Fruit fly (Drosophila melanogaster) whole organism, embryonic: ENCODE results near the gene CG42305.
A peak's percentile ranks its signal among the peaks of the same experiment; 100 is the strongest.

ENCODE experiments used
- Bgb ChIP-seq: fragments of 200-800 bp; sonication (Bioruptor generic); IDR thresholded peaks from 2 replicates; pipeline ENCODE4 v1.3.6; 2022; ENCODE audit warnings: missing biosample characterization, missing genetic modification characterization; ENCODE audit not compliant: partially characterized antibody
- CG10565 ChIP-seq: fragments of 200-800 bp; sonication (Bioruptor generic); optimal IDR thresholded peaks from 3 replicates; lab custom pipeline; 2016; ENCODE audit warnings: missing biosample characterization, mild to moderate bottlenecking, missing genetic modification characterization
- CG12104 ChIP-seq: fragments of 200-800 bp; sonication (Bioruptor generic); optimal IDR thresholded peaks from 3 replicates; lab custom pipeline; 2016; ENCODE audit warnings: missing biosample characterization, missing genetic modification characterization
- CG13123 ChIP-seq: fragments of 200-800 bp; sonication (Bioruptor generic); optimal IDR thresholded peaks from 2 replicates; lab custom pipeline; 2016; ENCODE audit warnings: missing biosample characterization, missing genetic modification characterization
- CG13296 ChIP-seq: fragments of 200-800 bp; sonication (Bioruptor generic); optimal IDR thresholded peaks from 3 replicates; lab custom pipeline; 2018; ENCODE audit warnings: missing biosample characterization, mild to moderate bottlenecking, missing genetic modification characterization
- CG14050 ChIP-seq: fragments of 200-800 bp; sonication (Bioruptor generic); IDR thresholded peaks from 3 replicates; pipeline ENCODE4 v1.3.6; 2022; ENCODE audit warnings: missing biosample characterization, missing genetic modification characterization
- CG15269 ChIP-seq: fragments of 200-800 bp; sonication (Bioruptor generic); optimal IDR thresholded peaks from 2 replicates; lab custom pipeline; 2018; ENCODE audit warnings: missing biosample characterization, mild to moderate bottlenecking, missing genetic modification characterization, moderate library complexity
- CG15601 ChIP-seq: fragments of 200-800 bp; sonication (Bioruptor generic); optimal IDR thresholded peaks from 3 replicates; lab custom pipeline; 2019; ENCODE audit warnings: missing biosample characterization, mild to moderate bottlenecking, missing genetic modification characterization, moderate library complexity
- CG17361 ChIP-seq: fragments of 200-800 bp; sonication (Bioruptor generic); IDR thresholded peaks from 3 replicates; pipeline ENCODE4 v1.3.6; 2022; ENCODE audit warnings: missing biosample characterization, missing genetic modification characterization
- CG17568 ChIP-seq: fragments of 200-800 bp; sonication (Bioruptor generic); optimal IDR thresholded peaks from 2 replicates; lab custom pipeline; 2018; ENCODE audit warnings: missing biosample characterization, mild to moderate bottlenecking, missing genetic modification characterization, moderate library complexity
- CG18599 ChIP-seq: fragments of 200-800 bp; sonication (Bioruptor generic); optimal IDR thresholded peaks from 3 replicates; lab custom pipeline; 2017; ENCODE audit warnings: missing biosample characterization, missing genetic modification characterization, mild to moderate bottlenecking, moderate library complexity, missing genetic modification reagents
- CG2120 ChIP-seq: fragments of 200-800 bp; sonication (Bioruptor generic); optimal IDR thresholded peaks from 3 replicates; lab custom pipeline; 2016; ENCODE audit warnings: missing biosample characterization, missing genetic modification characterization
- CG3163 ChIP-seq: fragments of 200-800 bp; sonication (Bioruptor generic); optimal IDR thresholded peaks from 3 replicates; lab custom pipeline; 2016; ENCODE audit warnings: missing biosample characterization, missing genetic modification characterization
- CG33213 ChIP-seq: fragments of 200-800 bp; sonication (Bioruptor generic); optimal IDR thresholded peaks from 3 replicates; lab custom pipeline; 2016; ENCODE audit warnings: missing biosample characterization, missing genetic modification characterization
- CG3407 ChIP-seq: fragments of 200-800 bp; sonication (Bioruptor generic); optimal IDR thresholded peaks from 2 replicates; lab custom pipeline; 2018; ENCODE audit warnings: missing biosample characterization, mild to moderate bottlenecking, missing genetic modification characterization
- CG7987 ChIP-seq: fragments of 200-800 bp; sonication (Bioruptor generic); optimal IDR thresholded peaks from 2 replicates; lab custom pipeline; 2018; ENCODE audit warnings: missing biosample characterization, mild to moderate bottlenecking, missing genetic modification characterization, moderate library complexity
- CG8388 ChIP-seq: fragments of 200-800 bp; sonication (Bioruptor generic); optimal IDR thresholded peaks from 2 replicates; lab custom pipeline; 2019; ENCODE audit warnings: missing biosample characterization, mild to moderate bottlenecking, missing genetic modification characterization, moderate library complexity
- CG9609 ChIP-seq: fragments of 200-800 bp; sonication (Bioruptor generic); optimal IDR thresholded peaks from 3 replicates; lab custom pipeline; 2016; ENCODE audit warnings: missing biosample characterization, missing genetic modification characterization
- Chrac-16 ChIP-seq: fragments of 200-800 bp; sonication (Bioruptor generic); optimal IDR thresholded peaks from 3 replicates; lab custom pipeline; 2016; ENCODE audit warnings: missing biosample characterization, missing genetic modification characterization
- CoRest ChIP-seq: fragments of 200-800 bp; sonication (Bioruptor generic); optimal IDR thresholded peaks from 3 replicates; lab custom pipeline; 2018; ENCODE audit warnings: missing biosample characterization, mild to moderate bottlenecking, missing genetic modification characterization, moderate library complexity
- Dbx ChIP-seq: fragments of 200-800 bp; sonication (Bioruptor generic); IDR thresholded peaks from 3 replicates; pipeline ENCODE4 v1.3.6; 2022; ENCODE audit warnings: missing biosample characterization, missing genetic modification characterization
- Doc3 ChIP-seq: fragments of 200-800 bp; sonication (Bioruptor generic); IDR thresholded peaks from 3 replicates; pipeline ENCODE4 v1.3.6; 2022; ENCODE audit warnings: missing biosample characterization, missing genetic modification characterization; ENCODE audit not compliant: partially characterized antibody
- E2f1 ChIP-seq: fragments of 200-800 bp; sonication (Bioruptor generic); IDR thresholded peaks from 2 replicates; pipeline ENCODE4 v1.3.6; 2022; ENCODE audit warnings: missing biosample characterization, missing genetic modification characterization
- Fer2 ChIP-seq: fragments of 200-800 bp; sonication (Bioruptor generic); optimal IDR thresholded peaks from 2 replicates; lab custom pipeline; 2018; ENCODE audit warnings: missing biosample characterization, mild to moderate bottlenecking, missing genetic modification characterization, moderate library complexity
- HmgZ ChIP-seq: fragments of 200-800 bp; sonication (Bioruptor generic); optimal IDR thresholded peaks from 2 replicates; lab custom pipeline; 2018; ENCODE audit warnings: missing biosample characterization, mild to moderate bottlenecking, missing genetic modification characterization
- NFAT ChIP-seq: fragments of 200-800 bp; sonication (Bioruptor generic); IDR thresholded peaks from 2 replicates; pipeline ENCODE4 v1.3.6; 2022; ENCODE audit warnings: missing biosample characterization, missing genetic modification characterization
- Ptx1 ChIP-seq: fragments of 200-800 bp; sonication (Bioruptor generic); IDR thresholded peaks from 2 replicates; pipeline ENCODE4 v1.3.6; 2022; ENCODE audit warnings: missing biosample characterization, missing genetic modification characterization
- Tbp ChIP-seq: fragments of >200 bp; optimal IDR thresholded peaks from 2 replicates; lab custom pipeline; 2018; ENCODE audit warnings: missing biosample characterization, missing genetic modification characterization
- abd-A ChIP-seq: fragments of 200-800 bp; sonication (Bioruptor generic); optimal IDR thresholded peaks from 3 replicates; lab custom pipeline; 2019; ENCODE audit warnings: missing biosample characterization, mild to moderate bottlenecking, missing genetic modification characterization, moderate library complexity
- aop ChIP-seq: fragments of 200-800 bp; sonication (Bioruptor generic); IDR thresholded peaks from 2 replicates; pipeline ENCODE4 v1.3.6; 2022; ENCODE audit warnings: missing biosample characterization, missing genetic modification characterization
- br ChIP-seq: fragments of >200 bp; optimal IDR thresholded peaks from 2 replicates; lab custom pipeline; 2017
- cad ChIP-seq: fragments of >200 bp; optimal IDR thresholded peaks from 2 replicates; lab custom pipeline; 2017; ENCODE audit warnings: missing biosample characterization, missing genetic modification characterization
- chm ChIP-seq: fragments of 200-800 bp; sonication (Bioruptor generic); IDR thresholded peaks from 2 replicates; pipeline ENCODE4 v1.3.6; 2022; ENCODE audit warnings: missing biosample characterization, missing genetic modification characterization
- croc ChIP-seq: fragments of 200-800 bp; sonication (Bioruptor generic); conservative IDR thresholded peaks from 3 replicates; pipeline ENCODE4 v1.3.6; 2022; ENCODE audit warnings: missing biosample characterization, missing genetic modification characterization
- da ChIP-seq: fragments of 200-800 bp; sonication (Bioruptor generic); optimal IDR thresholded peaks from 2 replicates; lab custom pipeline; 2016; ENCODE audit warnings: missing biosample characterization, missing genetic modification characterization
- en ChIP-seq: fragments of 200-800 bp; sonication (Bioruptor generic); optimal IDR thresholded peaks from 2 replicates; lab custom pipeline; 2016; ENCODE audit warnings: missing biosample characterization, missing genetic modification characterization
- gce ChIP-seq: fragments of 200-800 bp; sonication (Bioruptor generic); IDR thresholded peaks from 3 replicates; pipeline ENCODE4 v1.3.6; 2022; ENCODE audit warnings: missing biosample characterization, missing genetic modification characterization
- kni ChIP-seq: fragments of 200-800 bp; sonication (Bioruptor generic); optimal IDR thresholded peaks from 3 replicates; lab custom pipeline; 2017; ENCODE audit warnings: mild to moderate bottlenecking, missing biosample characterization, missing genetic modification reagents, missing genetic modification characterization
- lab ChIP-seq: fragments of 200-800 bp; sonication (Bioruptor generic); optimal IDR thresholded peaks from 3 replicates; lab custom pipeline; 2017; ENCODE audit warnings: missing biosample characterization, missing genetic modification characterization, mild to moderate bottlenecking, moderate library complexity, missing genetic modification reagents
- lbe ChIP-seq: fragments of 200-800 bp; sonication (Bioruptor generic); optimal IDR thresholded peaks from 2 replicates; lab custom pipeline; 2016; ENCODE audit warnings: missing biosample characterization, mild to moderate bottlenecking, missing genetic modification characterization
- luna ChIP-seq: fragments of 200-800 bp; sonication (Bioruptor generic); optimal IDR thresholded peaks from 2 replicates; lab custom pipeline; 2016; ENCODE audit warnings: missing biosample characterization, missing genetic modification characterization
- mirr ChIP-seq: fragments of 200-800 bp; sonication (Bioruptor generic); optimal IDR thresholded peaks from 3 replicates; lab custom pipeline; 2018; ENCODE audit warnings: missing biosample characterization, mild to moderate bottlenecking, missing genetic modification characterization
- pan ChIP-seq, 4 experiments: fragments of >200 bp in 3 of 4; fragments of 200-800 bp in 1 of 4; sonication (Bioruptor generic) in 1 of 4; optimal IDR thresholded peaks in 3 of 4; IDR thresholded peaks in 1 of 4; 2 replicates each; pipeline versions ENCODE4 v1.3.6 to Lab custom; 2017 to 2022; ENCODE audit warnings: missing biosample characterization in 2 of 4, missing genetic modification characterization in 2 of 4, mixed read lengths in 1 of 4
- pb ChIP-seq: fragments of 200-800 bp; sonication (Bioruptor generic); optimal IDR thresholded peaks from 3 replicates; lab custom pipeline; 2016; ENCODE audit warnings: missing biosample characterization, missing genetic modification characterization
- peb ChIP-seq: fragments of 200-800 bp; sonication (Bioruptor generic); IDR thresholded peaks from 2 replicates; pipeline ENCODE4 v1.3.6; 2022; ENCODE audit warnings: missing biosample characterization, missing genetic modification characterization
- pnt ChIP-seq: fragments of 200-800 bp; sonication (Bioruptor generic); optimal IDR thresholded peaks from 3 replicates; lab custom pipeline; 2016; ENCODE audit warnings: missing biosample characterization, missing genetic modification characterization
- row ChIP-seq: fragments of 200-800 bp; sonication (Bioruptor generic); IDR thresholded peaks from 3 replicates; pipeline ENCODE4 v1.3.6; 2022; ENCODE audit warnings: missing biosample characterization, missing genetic modification characterization
- sd ChIP-seq: fragments of 200-800 bp; sonication (Bioruptor generic); optimal IDR thresholded peaks from 3 replicates; lab custom pipeline; 2018; ENCODE audit warnings: missing biosample characterization, mild to moderate bottlenecking, missing genetic modification characterization, moderate library complexity
- sim ChIP-seq: fragments of 200-800 bp; sonication (Bioruptor generic); IDR thresholded peaks from 2 replicates; pipeline ENCODE4 v1.3.6; 2022; ENCODE audit warnings: missing biosample characterization, missing genetic modification characterization
- tio ChIP-seq: fragments of 200-800 bp; sonication (Bioruptor generic); optimal IDR thresholded peaks from 2 replicates; lab custom pipeline; 2017; ENCODE audit warnings: missing biosample characterization, missing genetic modification characterization, inconsistent platforms
- zfh1 ChIP-seq: fragments of 200-800 bp; sonication (Bioruptor generic); IDR thresholded peaks from 3 replicates; pipeline ENCODE4 v1.3.6; 2022; ENCODE audit warnings: missing biosample characterization, missing genetic modification characterization

Gene CG42305

DNA sequence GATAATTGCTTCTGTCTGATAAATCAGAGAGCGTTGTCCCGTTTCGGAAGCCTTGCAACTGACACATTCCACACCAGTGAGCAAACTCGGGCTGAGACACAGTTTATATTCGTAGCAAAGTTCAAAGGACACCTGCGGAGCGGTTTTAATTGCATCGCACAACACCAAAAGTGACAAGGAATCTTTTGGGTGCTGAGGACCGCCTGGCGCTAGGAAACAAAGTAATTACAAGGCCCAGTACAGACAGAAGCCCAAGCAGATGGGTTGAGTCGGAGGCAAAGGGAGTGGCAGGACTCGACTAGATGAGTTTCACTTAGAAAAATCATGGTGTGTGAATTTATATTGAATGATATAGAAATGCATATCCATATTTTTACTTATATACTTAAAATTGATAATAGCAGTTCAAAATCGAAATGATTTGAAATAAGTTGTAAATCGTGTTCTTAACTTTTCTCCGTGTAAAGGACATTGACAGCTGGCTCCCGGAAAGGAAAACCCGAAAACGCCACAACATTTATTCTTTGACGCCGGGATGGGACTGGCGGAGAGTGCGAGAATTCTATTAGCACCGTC, 3.6 kb upstream of the CG42305 start (continued):
- TF ChIP-seq CG7987 (GFP tag; lab: Kevin White, UChicago) (no peak), CG13123 (GFP tag; lab: Kevin White, UChicago) (no peak), pan (optimal IDR thresholded peaks at IDR 0.05; lab: Kevin White, UChicago) (no peak), pan (GFP tag; optimal IDR thresholded peaks at IDR 0.05 in 1 of 2, IDR thresholded peaks at IDR 0.05 in 1 of 2) (no peak), CG12104 (GFP tag; lab: Kevin White, UChicago) (no peak), CoRest (tag; lab: Kevin White, UChicago) (peak; percentile 8), zfh1 (peak; percentile 67), lbe (GFP tag; lab: Kevin White, UChicago) (no peak), CG17361 (GFP tag; lab: Robert Waterston, UW) (0 out of 3 replicates have a peak, but pooled peaks have one; percentile 10), chm (GFP tag; lab: Robert Waterston, UW) (0 out of 2 replicates have a peak, but pooled peaks have one; percentile 18), tio (GFP tag; lab: Kevin White, UChicago) (no peak), CG33213 (GFP tag; lab: Kevin White, UChicago) (no peak), croc (no peak), Tbp (GFP tag; lab: Kevin White, UChicago) (no peak), abd-A (tag; lab: Kevin White, UChicago) (no peak), row (peak; percentile 60; the same call in 2 of the 3 replicates), Ptx1 (GFP tag; lab: Robert Waterston, UW) (peak; percentile 32; the same call in 1 of the 2 replicates), pb (GFP tag; lab: Kevin White, UChicago) (no peak), mirr (GFP tag; lab: Kevin White, UChicago) (no peak), E2f1 (GFP tag; lab: Robert Waterston, UW) (no peak), Doc3 (GFP tag; lab: Robert Waterston, UW) (no peak), CG18599 (GFP tag; lab: Kevin White, UChicago) (peak; percentile 26), lab (GFP tag; lab: Kevin White, UChicago) (no peak), CG8388 (peak; percentile 11), peb (GFP tag; lab: Robert Waterston, UW) (no peak), CG3407 (no peak), CG3163 (no peak), CG17568 (GFP tag; lab: Kevin White, UChicago) (no peak), sd (tag; lab: Kevin White, UChicago) (no peak), pnt (GFP tag; lab: Kevin White, UChicago) (no peak), CG15269 (tag; lab: Kevin White, UChicago) (peak; percentile 19), Fer2 (tag; lab: Kevin White, UChicago) (no peak), NFAT (GFP tag; lab: Robert Waterston, UW) (no peak), sim (GFP tag; lab: Robert Waterston, UW) (no peak), aop (no peak), br (lab: Kevin White, UChicago) (no peak), Bgb (GFP tag; lab: Robert Waterston, UW) (no peak), luna (GFP tag; lab: Kevin White, UChicago) (no peak), cad (GFP tag; lab: Kevin White, UChicago) (no peak), Dbx (no peak), CG14050 (GFP tag; lab: Robert Waterston, UW) (no peak), CG15601 (tag; lab: Kevin White, UChicago) (no peak), CG13296 (GFP tag; lab: Kevin White, UChicago) (no peak), da (GFP tag; lab: Kevin White, UChicago) (no peak), kni (GFP tag; lab: Kevin White, UChicago) (no peak), HmgZ (tag; lab: Kevin White, UChicago) (no peak), CG9609 (GFP tag; lab: Kevin White, UChicago) (no peak), CG2120 (GFP tag; lab: Kevin White, UChicago) (no peak), gce (GFP tag; lab: Robert Waterston, UW) (0 out of 3 replicates have a peak, but pooled peaks have one; percentile 40), en (GFP tag; lab: Kevin White, UChicago) (no peak), Chrac-16 (GFP tag; lab: Kevin White, UChicago) (peak; percentile 10), CG10565 (GFP tag; lab: Kevin White, UChicago) (no peak)
